Worm (Caenorhabditis elegans) whole organism, early embryonic: ENCODE results near the gene F48E8.4.

Source experiments
- pes-1 ChIP-seq: fragments of 200-800 bp; sonication (Bioruptor generic); IDR thresholded peaks from 2 replicates; pipeline ENCODE4 v1.3.6; 2022; ENCODE audit warnings: missing genetic modification reagents, missing genetic modification characterization, missing compliant biosample characterization
- tra-4 ChIP-seq: sonication (generic microtip); optimal IDR thresholded peaks from 2 replicates; lab custom pipeline; 2017; ENCODE audit warnings: missing genetic modification characterization, missing compliant biosample characterization

DNA sequence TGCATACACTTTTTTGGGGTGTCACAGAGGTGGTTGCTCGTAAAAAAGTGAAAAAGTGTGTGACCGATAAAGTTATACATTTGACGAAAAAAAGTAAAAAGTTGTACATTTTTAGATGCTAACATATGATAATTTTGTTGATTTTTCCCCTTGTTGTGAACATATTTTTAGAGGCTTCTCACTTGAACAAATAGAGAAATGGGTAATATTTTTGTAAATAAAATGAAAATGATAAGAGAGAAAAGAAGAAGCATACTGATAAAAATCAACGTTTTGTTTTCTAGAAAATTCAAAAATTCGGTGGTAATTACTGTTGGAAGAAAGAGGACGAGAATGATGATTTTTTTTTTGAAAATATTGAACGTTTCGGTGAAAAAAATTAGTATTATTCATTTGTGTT, 33.1 kb upstream of the F48E8.4 start:
- TF ChIP-seq pes-1 (GFP tag; lab: Robert Waterston, UW) (no peak), tra-4 (no peak)
